Fruit fly (Drosophila melanogaster): Measurements from ENCODE around the gene Ggt-1.

Ggt-1 gene

DNA sequence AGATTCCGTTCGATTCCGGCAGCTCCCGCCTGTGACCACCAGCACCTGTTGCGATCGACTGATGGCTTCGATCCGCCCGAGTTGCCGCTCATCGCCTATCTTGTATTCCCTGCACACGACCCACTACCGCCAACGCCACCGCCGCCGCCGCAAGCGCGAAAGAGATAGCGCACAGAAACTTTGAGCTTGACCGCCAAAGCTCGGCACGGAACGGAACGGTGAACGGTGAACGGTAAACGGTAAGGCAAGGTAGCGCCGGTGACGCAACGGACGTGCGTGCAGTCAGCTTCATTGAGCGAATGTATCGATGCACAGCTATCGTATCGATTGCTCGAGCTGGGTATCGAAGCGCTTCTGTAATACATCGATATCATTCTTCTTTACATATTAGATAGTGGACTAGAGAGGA, at the start of gene Ggt-1:
Gene Ggt-1, minus strand, starts transcription at position 251 of the 409 bp plus-strand sequence.
- TF ChIP-seq CG17801 (GFP tag; optimal IDR thresholded peaks at IDR 0.05; ENCODE audit: partially characterized antibody) = peak; percentile 61

DNA sequence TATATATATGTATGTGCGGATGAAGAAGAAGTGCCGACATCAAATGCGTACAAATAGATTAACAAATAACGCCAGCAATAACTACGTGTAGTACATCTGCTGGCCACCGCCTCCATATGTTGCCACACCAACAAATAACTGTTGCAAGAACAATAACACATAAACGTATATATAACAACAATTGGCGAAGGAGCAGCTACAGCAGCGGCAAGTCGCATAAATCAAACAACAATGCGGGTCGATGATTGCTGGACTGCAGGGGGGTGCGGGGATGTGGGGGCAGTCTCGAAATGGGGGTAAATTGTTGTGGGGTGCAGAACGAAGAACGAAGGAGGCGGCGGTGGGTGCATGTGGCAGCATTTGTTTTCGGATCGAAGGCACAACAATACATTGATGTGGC, 48.3 kb upstream of the Ggt-1 start:
- no peak for TF ChIP-seq CG17801 (GFP tag; optimal IDR thresholded peaks at IDR 0.05; ENCODE audit: partially characterized antibody)

- TF ChIP-seq CG17801 (GFP tag; optimal IDR thresholded peaks at IDR 0.05; ENCODE audit: partially characterized antibody) = no peak
These were observed 46.3 kb upstream of the Ggt-1 start for dm6 chrX:18558583-18558982.

dm6 chrX:18554563-18554962, 42.2 kb upstream of the Ggt-1 start:
- no peak for TF ChIP-seq CG17801 (GFP tag; optimal IDR thresholded peaks at IDR 0.05; ENCODE audit: partially characterized antibody)

DNA sequence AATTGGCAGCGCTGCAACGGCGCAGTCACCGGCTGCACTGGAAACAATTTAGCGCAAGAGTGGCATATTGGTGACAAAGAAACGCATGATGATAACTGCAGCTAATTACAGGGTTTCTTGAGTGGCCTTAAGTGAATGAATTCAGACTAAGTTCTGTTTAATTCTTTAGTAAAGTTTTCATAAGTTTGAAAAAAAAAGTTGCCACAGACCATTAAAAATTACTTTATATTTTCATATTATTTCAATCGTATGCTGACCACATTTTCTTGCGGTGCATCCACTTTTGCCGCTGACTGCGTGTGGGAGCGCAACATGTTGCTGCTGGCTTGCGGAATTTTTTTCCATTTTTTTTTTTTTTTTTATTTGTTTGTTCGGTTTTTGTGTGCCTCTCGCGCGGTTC, 40.1 kb upstream of the Ggt-1 start:
- no peak for TF ChIP-seq CG17801 (GFP tag; optimal IDR thresholded peaks at IDR 0.05; ENCODE audit: partially characterized antibody)

DNA sequence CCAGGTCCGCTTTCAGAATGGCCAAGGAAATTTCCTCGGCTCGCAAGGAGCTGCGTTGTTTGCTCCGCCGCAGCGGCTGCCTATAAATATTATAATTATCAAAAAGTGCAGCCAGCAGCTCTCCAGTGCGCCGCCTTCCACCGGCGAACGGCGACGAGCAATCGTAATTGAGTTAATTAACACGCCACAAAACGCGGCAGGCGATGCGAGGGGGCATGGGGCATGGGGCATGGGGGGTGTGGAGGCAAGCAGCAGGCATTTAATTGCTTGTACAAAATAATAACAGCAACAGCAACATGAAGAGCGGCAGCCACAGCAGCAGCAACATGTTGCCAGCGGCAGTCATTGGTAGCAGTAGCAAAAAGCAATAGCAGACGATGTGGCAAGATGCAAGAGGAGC, 38.4 kb upstream of the Ggt-1 start:
- TF ChIP-seq CG17801 (GFP tag; optimal IDR thresholded peaks at IDR 0.05; ENCODE audit: partially characterized antibody) = no peak

dm6 chrX:18547707-18548106, 35.4 kb upstream of the Ggt-1 start:
- no peak for TF ChIP-seq CG17801 (GFP tag; optimal IDR thresholded peaks at IDR 0.05; ENCODE audit: partially characterized antibody)

dm6 chrX:18546785-18547184, 34.5 kb upstream of the Ggt-1 start:
- TF ChIP-seq CG17801 (GFP tag; optimal IDR thresholded peaks at IDR 0.05; ENCODE audit: partially characterized antibody) = peak; percentile 37

DNA sequence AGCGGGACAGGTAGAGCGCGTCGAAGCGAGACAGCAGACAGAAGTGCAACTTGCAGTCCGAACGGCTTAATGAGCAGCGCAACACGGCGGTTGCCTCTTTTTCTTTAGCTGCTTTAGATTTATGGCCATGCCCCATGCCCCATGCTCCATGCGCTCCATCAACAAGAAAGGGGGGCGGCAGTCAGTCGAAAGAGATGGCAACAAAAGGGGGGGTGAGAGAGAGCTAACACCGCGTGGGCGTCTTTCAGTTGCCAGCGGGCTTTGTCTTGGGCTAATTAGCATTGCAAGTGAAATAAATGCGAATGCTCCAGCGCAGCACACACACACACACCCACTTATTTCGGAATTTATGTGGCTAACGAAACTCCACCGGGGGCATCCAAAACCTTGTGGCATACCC, 32.8 kb upstream of the Ggt-1 start:
- no peak for TF ChIP-seq CG17801 (GFP tag; optimal IDR thresholded peaks at IDR 0.05; ENCODE audit: partially characterized antibody)

- no peak for TF ChIP-seq CG17801 (GFP tag; optimal IDR thresholded peaks at IDR 0.05; ENCODE audit: partially characterized antibody)
These were observed 32.4 kb upstream of the Ggt-1 start for dm6 chrX:18544732-18545131.

- TF ChIP-seq CG17801 (GFP tag; optimal IDR thresholded peaks at IDR 0.05; ENCODE audit: partially characterized antibody) = no peak
These were observed 31.0 kb upstream of the Ggt-1 start for dm6 chrX:18543328-18543727.

dm6 chrX:18541915-18542314, 29.6 kb upstream of the Ggt-1 start:
- no peak for TF ChIP-seq CG17801 (GFP tag; optimal IDR thresholded peaks at IDR 0.05; ENCODE audit: partially characterized antibody)

DNA sequence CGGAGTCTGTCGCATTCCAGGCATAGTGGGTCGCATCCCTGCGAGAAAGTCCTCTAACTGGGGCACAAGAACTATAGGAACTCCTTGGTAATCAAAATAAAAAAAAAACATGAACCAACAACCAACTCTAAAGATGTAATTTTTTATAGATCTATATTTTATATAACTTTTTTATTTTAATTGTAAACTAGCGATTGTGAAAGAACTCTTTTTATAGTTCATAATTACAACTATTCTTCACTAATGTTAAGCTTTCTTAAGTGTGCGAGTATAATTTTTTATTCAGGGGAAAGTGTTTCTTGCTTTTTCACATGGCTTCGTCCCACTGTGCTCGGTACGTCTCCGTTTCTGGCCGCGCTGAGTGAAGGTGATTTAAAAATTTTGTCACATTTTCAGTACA, 27.9 kb upstream of the Ggt-1 start:
- TF ChIP-seq CG17801 (GFP tag; optimal IDR thresholded peaks at IDR 0.05; ENCODE audit: partially characterized antibody) = no peak

DNA sequence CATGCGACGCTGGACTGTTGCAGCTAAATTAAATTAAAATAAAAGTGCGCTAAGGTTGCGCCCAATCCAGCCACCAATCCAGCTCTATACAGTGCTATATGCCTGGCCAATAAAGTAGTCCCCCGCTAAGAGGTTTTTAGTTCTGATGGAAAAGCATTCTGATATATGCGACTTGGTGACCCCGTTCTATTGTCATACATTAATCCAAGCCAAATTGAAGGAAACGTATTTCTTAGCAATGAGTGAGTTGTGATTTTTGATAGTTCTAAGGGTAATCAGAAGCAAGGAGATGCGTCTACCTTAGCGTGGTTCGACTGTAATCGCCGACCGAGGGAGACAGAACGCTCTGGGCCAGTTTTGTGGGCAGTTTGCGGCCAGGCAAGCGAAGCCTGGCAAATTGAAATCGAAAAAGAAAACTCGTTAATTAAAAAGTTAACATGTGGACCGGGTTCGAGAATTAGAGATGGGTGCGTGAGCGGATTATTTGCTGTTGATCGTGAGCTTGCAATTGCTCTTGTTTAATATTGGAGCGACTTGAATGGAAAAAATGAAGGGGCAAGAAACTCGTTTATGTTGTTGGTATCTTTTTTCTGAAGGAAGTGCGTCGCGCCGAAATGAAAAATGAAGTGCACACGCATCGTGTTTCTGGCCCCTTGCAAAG, 26.0 kb upstream of the Ggt-1 start:
- no peak for TF ChIP-seq CG17801 (GFP tag; optimal IDR thresholded peaks at IDR 0.05; ENCODE audit: partially characterized antibody)

DNA sequence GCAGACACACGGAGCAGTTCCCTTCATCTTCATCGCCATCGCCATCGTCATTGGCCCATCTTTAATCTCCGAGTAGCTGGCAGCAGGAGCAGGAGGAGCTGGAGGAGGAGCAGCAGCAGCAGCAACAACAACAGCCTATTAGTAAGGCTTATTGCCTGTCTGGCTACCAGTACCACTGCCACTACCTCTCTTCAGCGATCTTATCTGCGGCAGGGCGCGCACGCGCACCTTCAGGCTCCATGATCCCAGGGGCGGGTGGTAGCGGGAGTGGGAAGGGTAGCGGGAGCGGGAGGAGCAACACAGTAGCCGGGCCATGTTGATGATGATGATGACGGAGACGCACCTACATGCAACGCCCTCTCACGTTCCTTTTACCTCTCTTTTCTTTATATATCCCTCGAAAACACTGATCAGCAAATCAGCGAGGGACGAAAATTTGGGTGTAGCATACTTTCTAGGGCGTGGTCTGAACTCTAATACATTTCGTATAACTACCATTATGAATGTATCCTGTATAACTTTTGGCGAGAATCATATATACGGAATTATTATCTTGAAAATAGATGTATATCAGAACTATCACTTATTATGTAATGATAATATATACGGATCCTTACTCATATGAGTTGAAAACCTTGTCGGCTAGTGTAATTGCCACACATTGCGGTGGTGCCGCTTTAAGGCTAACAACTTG, 24.9 kb upstream of the Ggt-1 start:
- no peak for TF ChIP-seq CG17801 (GFP tag; optimal IDR thresholded peaks at IDR 0.05; ENCODE audit: partially characterized antibody)

DNA sequence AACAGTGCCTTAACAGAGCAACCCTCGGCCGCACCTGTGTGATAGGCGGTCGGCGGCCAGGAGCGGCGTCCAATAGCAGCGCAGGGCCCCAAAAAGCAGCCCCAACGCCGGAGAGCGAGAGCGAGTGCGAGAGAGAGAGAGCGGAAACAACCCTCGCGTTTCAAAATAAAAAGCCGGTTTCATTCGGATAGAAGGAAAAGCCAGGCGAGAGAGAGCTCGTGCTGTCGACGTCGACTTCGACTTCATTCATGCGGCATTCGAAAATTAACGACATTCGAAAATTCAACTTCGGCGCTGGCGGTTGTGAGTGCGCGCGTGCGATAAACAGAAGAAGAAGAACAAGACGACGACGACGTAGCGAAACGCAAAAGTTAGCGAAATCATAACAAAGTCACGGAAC, 22.1 kb upstream of the Ggt-1 start:
- TF ChIP-seq CG17801 (GFP tag; optimal IDR thresholded peaks at IDR 0.05; ENCODE audit: partially characterized antibody) = no peak

- TF ChIP-seq CG17801 (GFP tag; optimal IDR thresholded peaks at IDR 0.05; ENCODE audit: partially characterized antibody) = no peak
These were observed 21.0 kb upstream of the Ggt-1 start for dm6 chrX:18533308-18533707.
